Fruit fly (Drosophila melanogaster) whole organism, embryonic: ENCODE measurements around the gene 5-HT2B.
A peak's percentile ranks its signal among the peaks of the same experiment; 100 is the strongest.

Experiments used
- Abd-B ChIP-seq: fragments of 200-800 bp; sonication (Bioruptor generic); optimal IDR thresholded peaks from 2 replicates; lab custom pipeline; 2018; ENCODE audit warnings: missing biosample characterization, mild to moderate bottlenecking, missing genetic modification characterization, moderate library complexity
- BEAF-32 ChIP-seq: fragments of 200-800 bp; sonication (Bioruptor generic); optimal IDR thresholded peaks from 3 replicates; lab custom pipeline; 2017; ENCODE audit warnings: missing biosample characterization, missing genetic modification characterization, mild to moderate bottlenecking, moderate library complexity, missing genetic modification reagents
- CG10366 ChIP-seq: fragments of 200-800 bp; sonication (Bioruptor generic); IDR thresholded peaks from 2 replicates; pipeline ENCODE4 v1.3.6; 2022; ENCODE audit warnings: missing biosample characterization, missing genetic modification characterization
- CG10462 ChIP-seq: fragments of 200-800 bp; sonication (Bioruptor generic); optimal IDR thresholded peaks from 2 replicates; lab custom pipeline; 2016; ENCODE audit warnings: missing biosample characterization, missing genetic modification characterization
- CG11695 ChIP-seq: fragments of 200-800 bp; sonication (Bioruptor generic); IDR thresholded peaks from 3 replicates; pipeline ENCODE4 v1.3.6; 2022; ENCODE audit warnings: missing biosample characterization, missing genetic modification characterization
- CG12219 ChIP-seq: fragments of 200-800 bp; sonication (Bioruptor generic); optimal IDR thresholded peaks from 3 replicates; lab custom pipeline; 2018; ENCODE audit warnings: missing biosample characterization, mild to moderate bottlenecking, missing genetic modification characterization
- CG12769 ChIP-seq: fragments of 200-800 bp; sonication (Bioruptor generic); optimal IDR thresholded peaks from 2 replicates; lab custom pipeline; 2019; ENCODE audit warnings: missing biosample characterization, mild to moderate bottlenecking, missing genetic modification characterization, moderate library complexity
- CG15601 ChIP-seq: fragments of 200-800 bp; sonication (Bioruptor generic); optimal IDR thresholded peaks from 3 replicates; lab custom pipeline; 2019; ENCODE audit warnings: missing biosample characterization, mild to moderate bottlenecking, missing genetic modification characterization, moderate library complexity
- CG18619 ChIP-seq: fragments of 200-800 bp; sonication (Bioruptor generic); optimal IDR thresholded peaks from 3 replicates; lab custom pipeline; 2017; ENCODE audit warnings: missing biosample characterization, mild to moderate bottlenecking, missing genetic modification characterization
- CG31441 ChIP-seq: fragments of 200-800 bp; sonication (Bioruptor generic); IDR thresholded peaks from 2 replicates; pipeline ENCODE4 v1.3.6; 2022; ENCODE audit warnings: missing biosample characterization, missing genetic modification characterization
- CG32532 ChIP-seq: fragments of 200-800 bp; sonication (Bioruptor generic); IDR thresholded peaks from 2 replicates; pipeline ENCODE4 v1.3.6; 2022; ENCODE audit warnings: missing biosample characterization, missing genetic modification characterization
- CG33213 ChIP-seq: fragments of 200-800 bp; sonication (Bioruptor generic); optimal IDR thresholded peaks from 3 replicates; lab custom pipeline; 2016; ENCODE audit warnings: missing biosample characterization, missing genetic modification characterization
- CG3995 ChIP-seq: fragments of 200-800 bp; sonication (Bioruptor generic); optimal IDR thresholded peaks from 3 replicates; lab custom pipeline; 2016; ENCODE audit warnings: missing biosample characterization, missing genetic modification characterization
- CG5180 ChIP-seq: fragments of 200-800 bp; sonication (Bioruptor generic); optimal IDR thresholded peaks from 3 replicates; lab custom pipeline; 2017; ENCODE audit warnings: missing biosample characterization, missing genetic modification characterization, mild to moderate bottlenecking, moderate library complexity, missing genetic modification reagents
- CG8089 ChIP-seq: fragments of 200-800 bp; sonication (Bioruptor generic); optimal IDR thresholded peaks from 3 replicates; lab custom pipeline; 2016; ENCODE audit warnings: missing biosample characterization, missing genetic modification characterization
- CG8388 ChIP-seq: fragments of 200-800 bp; sonication (Bioruptor generic); optimal IDR thresholded peaks from 2 replicates; lab custom pipeline; 2019; ENCODE audit warnings: missing biosample characterization, mild to moderate bottlenecking, missing genetic modification characterization, moderate library complexity
- CG9609 ChIP-seq: fragments of 200-800 bp; sonication (Bioruptor generic); optimal IDR thresholded peaks from 3 replicates; lab custom pipeline; 2016; ENCODE audit warnings: missing biosample characterization, missing genetic modification characterization
- Dek ChIP-seq: fragments of 200-800 bp; sonication (Bioruptor generic); optimal IDR thresholded peaks from 3 replicates; lab custom pipeline; 2019; ENCODE audit warnings: missing biosample characterization, mild to moderate bottlenecking, missing genetic modification characterization, moderate library complexity
- GATAe ChIP-seq: fragments of 200-800 bp; sonication (Bioruptor generic); conservative IDR thresholded peaks from 2 replicates; pipeline ENCODE4 v1.3.6; 2022; ENCODE audit warnings: missing biosample characterization, missing genetic modification characterization
- Gug ChIP-seq: fragments of 200-800 bp; sonication (Bioruptor generic); IDR thresholded peaks from 4 replicates; pipeline ENCODE4 v1.3.6; 2022; ENCODE audit warnings: missing biosample characterization, missing genetic modification characterization
- HLH4C ChIP-seq: fragments of 200-800 bp; sonication (Bioruptor generic); IDR thresholded peaks from 3 replicates; pipeline ENCODE4 v1.3.6; 2022; ENCODE audit warnings: missing biosample characterization, missing genetic modification characterization; ENCODE audit not compliant: partially characterized antibody
- Hand ChIP-seq: fragments of 200-800 bp; sonication (Bioruptor generic); optimal IDR thresholded peaks from 2 replicates; lab custom pipeline; 2017; ENCODE audit warnings: mild to moderate bottlenecking, missing biosample characterization, missing genetic modification reagents, missing genetic modification characterization
- Hr78 ChIP-seq, 2 experiments: fragments of 200-800 bp in 1 of 2; fragments of >200 bp in 1 of 2; sonication (Bioruptor generic) in 1 of 2; optimal IDR thresholded peaks; 2 replicates each; lab custom pipeline; 2017 to 2019; ENCODE audit warnings: missing biosample characterization in 2 of 2, missing genetic modification characterization in 2 of 2, mild to moderate bottlenecking in 1 of 2, moderate library complexity in 1 of 2
- MESR4 ChIP-seq: fragments of 200-800 bp; sonication (Bioruptor generic); optimal IDR thresholded peaks from 2 replicates; lab custom pipeline; 2018; ENCODE audit warnings: missing biosample characterization, mild to moderate bottlenecking, missing genetic modification characterization, moderate library complexity
- PHDP ChIP-seq: fragments of 200-800 bp; sonication (Bioruptor generic); optimal IDR thresholded peaks from 3 replicates; lab custom pipeline; 2018; ENCODE audit warnings: missing biosample characterization, mild to moderate bottlenecking, missing genetic modification characterization, moderate library complexity
- Ptx1 ChIP-seq: fragments of 200-800 bp; sonication (Bioruptor generic); IDR thresholded peaks from 2 replicates; pipeline ENCODE4 v1.3.6; 2022; ENCODE audit warnings: missing biosample characterization, missing genetic modification characterization
- Scr ChIP-seq: fragments of 200-800 bp; sonication (Bioruptor generic); IDR thresholded peaks from 2 replicates; pipeline ENCODE4 v1.3.6; 2022; ENCODE audit warnings: missing biosample characterization, missing genetic modification characterization; ENCODE audit not compliant: partially characterized antibody
- Trl ChIP-seq, 3 experiments: fragments of >200 bp in 2 of 3; fragments of 200-800 bp in 1 of 3; sonication (Bioruptor generic) in 1 of 3; optimal IDR thresholded peaks; 2 replicates in 1 of 3; 3 replicates in 2 of 3; lab custom pipeline; 2016 to 2017; ENCODE audit warnings: missing biosample characterization in 1 of 3, missing genetic modification characterization in 1 of 3
- al ChIP-seq: fragments of 200-800 bp; sonication (Bioruptor generic); IDR thresholded peaks from 2 replicates; pipeline ENCODE4 v1.3.6; 2022; ENCODE audit warnings: missing biosample characterization, missing genetic modification characterization
- bsh ChIP-seq, 2 experiments: fragments of 200-800 bp; sonication (Bioruptor generic); optimal IDR thresholded peaks; 2 replicates each; lab custom pipeline; 2017 to 2018; ENCODE audit warnings: mild to moderate bottlenecking in 2 of 2, missing biosample characterization in 2 of 2, missing genetic modification characterization in 2 of 2, moderate library complexity in 1 of 2
- cas ChIP-seq: fragments of 200-800 bp; sonication (Bioruptor generic); IDR thresholded peaks from 2 replicates; pipeline ENCODE4 v1.3.6; 2022; ENCODE audit warnings: missing biosample characterization, missing genetic modification characterization
- cg ChIP-seq: fragments of 200-800 bp; sonication (Bioruptor generic); optimal IDR thresholded peaks from 3 replicates; lab custom pipeline; 2019; ENCODE audit warnings: missing biosample characterization, mild to moderate bottlenecking, missing genetic modification characterization, moderate library complexity
- chif ChIP-seq, 2 experiments: fragments of 200-800 bp; sonication (Bioruptor generic); optimal IDR thresholded peaks; 3 replicates each; lab custom pipeline; 2016; ENCODE audit warnings: missing biosample characterization in 2 of 2, missing genetic modification characterization in 2 of 2
- corto ChIP-seq: fragments of 200-800 bp; sonication (Bioruptor generic); optimal IDR thresholded peaks from 2 replicates; lab custom pipeline; 2016; ENCODE audit warnings: missing biosample characterization, mild to moderate bottlenecking, missing genetic modification characterization, moderate library complexity
- croc ChIP-seq: fragments of 200-800 bp; sonication (Bioruptor generic); conservative IDR thresholded peaks from 3 replicates; pipeline ENCODE4 v1.3.6; 2022; ENCODE audit warnings: missing biosample characterization, missing genetic modification characterization
- eve ChIP-seq, 2 experiments: fragments of >200 bp; optimal IDR thresholded peaks; 2 replicates each; lab custom pipeline; 2017; ENCODE audit warnings: missing biosample characterization in 2 of 2, missing genetic modification characterization in 2 of 2
- exex ChIP-seq: fragments of 200-800 bp; sonication (Bioruptor generic); optimal IDR thresholded peaks from 4 replicates; lab custom pipeline; 2018; ENCODE audit warnings: missing biosample characterization, mild to moderate bottlenecking, missing genetic modification characterization, moderate library complexity
- gfzf ChIP-seq: fragments of 200-800 bp; sonication (Bioruptor generic); optimal IDR thresholded peaks from 2 replicates; lab custom pipeline; 2016; ENCODE audit warnings: missing biosample characterization, mild to moderate bottlenecking, missing genetic modification characterization, moderate library complexity
- grau ChIP-seq: fragments of 200-800 bp; optimal IDR thresholded peaks from 3 replicates; lab custom pipeline; 2019; ENCODE audit warnings: missing biosample characterization, mild to moderate bottlenecking, missing genetic modification characterization, moderate library complexity
- lilli ChIP-seq: fragments of 200-800 bp; sonication (Bioruptor generic); optimal IDR thresholded peaks from 3 replicates; lab custom pipeline; 2016; ENCODE audit warnings: missing biosample characterization, missing genetic modification characterization
- nmo ChIP-seq: fragments of 200-800 bp; sonication (Bioruptor generic); optimal IDR thresholded peaks from 2 replicates; lab custom pipeline; 2018; ENCODE audit warnings: missing biosample characterization, mild to moderate bottlenecking, missing genetic modification characterization, moderate library complexity
- pb ChIP-seq: fragments of 200-800 bp; sonication (Bioruptor generic); optimal IDR thresholded peaks from 3 replicates; lab custom pipeline; 2016; ENCODE audit warnings: missing biosample characterization, missing genetic modification characterization
- pnt ChIP-seq: fragments of 200-800 bp; sonication (Bioruptor generic); optimal IDR thresholded peaks from 3 replicates; lab custom pipeline; 2016; ENCODE audit warnings: missing biosample characterization, missing genetic modification characterization
- sens-2 ChIP-seq: fragments of 200-800 bp; sonication (Bioruptor generic); IDR thresholded peaks from 2 replicates; pipeline ENCODE4 v1.3.6; 2022; ENCODE audit warnings: missing biosample characterization, missing genetic modification characterization
- toy ChIP-seq: fragments of 200-800 bp; sonication (Bioruptor generic); IDR thresholded peaks from 2 replicates; pipeline ENCODE4 v1.3.6; 2022; ENCODE audit warnings: missing biosample characterization, missing genetic modification characterization
- ttk ChIP-seq: fragments of 200-800 bp; sonication (Bioruptor generic); IDR thresholded peaks from 2 replicates; pipeline ENCODE4 v2.1.2; 2022; ENCODE audit warnings: missing biosample characterization, missing genetic modification characterization
- yki ChIP-seq: fragments of >200 bp; optimal IDR thresholded peaks from 3 replicates; lab custom pipeline; 2018
- zen2 ChIP-seq: fragments of 200-800 bp; sonication (Bioruptor generic); IDR thresholded peaks from 3 replicates; pipeline ENCODE4 v1.3.6; 2022; ENCODE audit warnings: missing biosample characterization, missing genetic modification characterization; ENCODE audit not compliant: partially characterized antibody

The 5-HT2B gene

dm6 chr3R:8663668-8664283 is 85.8 kb downstream of the 5-HT2B start, which contains the start of gene CG8032 (continued):
- peak in 1 of 2 experiments; percentile 38 for TF ChIP-seq bsh (GFP tag; optimal IDR thresholded peaks at IDR 0.05; lab: Kevin White, UChicago)
- TF ChIP-seq PHDP (tag; lab: Kevin White, UChicago): peak; percentile 30
- TF ChIP-seq HLH4C (GFP tag; lab: Robert Waterston, UW): peak; percentile 59; the same call in 2 of the 3 replicates
- peak; percentile 15 for TF ChIP-seq CG8388 (GFP tag; lab: Kevin White, UChicago)
- TF ChIP-seq pnt (GFP tag; lab: Kevin White, UChicago): peak; percentile 34
- 0 out of 2 replicates have a peak, but pooled peaks have one; percentile 19 for TF ChIP-seq al (GFP tag; lab: Robert Waterston, UW)
- TF ChIP-seq eve (GFP tag; optimal IDR thresholded peaks at IDR 0.05; lab: Kevin White, UChicago): no peak
- 0 out of 4 replicates have a peak, but pooled peaks have one; percentile 2 for TF ChIP-seq Gug (GFP tag; lab: Robert Waterston, UW)
- TF ChIP-seq CG8089 (GFP tag; lab: Kevin White, UChicago): no peak
- peak; percentile 59 for TF ChIP-seq CG32532 (GFP tag; lab: Robert Waterston, UW)
- peak; percentile 36; the same call in 1 of the 2 replicates for TF ChIP-seq ttk (GFP tag; lab: Robert Waterston, UW)
- TF ChIP-seq BEAF-32: peak; percentile 81
- TF ChIP-seq corto (GFP tag; lab: Kevin White, UChicago): no peak
- TF ChIP-seq toy: no peak
- no peak for TF ChIP-seq CG5180
- peak; percentile 71 for TF ChIP-seq MESR4 (GFP tag; lab: Kevin White, UChicago)
- TF ChIP-seq Abd-B (GFP tag; lab: Kevin White, UChicago): peak; percentile 29
- TF ChIP-seq CG3995 (GFP tag; lab: Kevin White, UChicago): peak; percentile 70
- TF ChIP-seq CG9609 (GFP tag; lab: Kevin White, UChicago): no peak
- no peak for TF ChIP-seq Dek
- TF ChIP-seq GATAe: no peak
- peak in 1 of 2 experiments; percentile 39 for TF ChIP-seq chif (GFP tag; optimal IDR thresholded peaks at IDR 0.05; lab: Kevin White, UChicago)
- TF ChIP-seq pb (GFP tag; lab: Kevin White, UChicago): no peak
- TF ChIP-seq exex (tag; lab: Kevin White, UChicago): peak; percentile 4
- peak; percentile 39; the same call in 1 of the 2 replicates for TF ChIP-seq CG31441
- TF ChIP-seq CG10462 (GFP tag; lab: Kevin White, UChicago): peak; percentile 37
- TF ChIP-seq CG33213 (GFP tag; lab: Kevin White, UChicago): peak; percentile 55
- peak in 1 of 2 experiments; percentile 11 for TF ChIP-seq Hr78 (GFP tag; optimal IDR thresholded peaks at IDR 0.05; lab: Kevin White, UChicago)
- no peak for TF ChIP-seq sens-2 (GFP tag; lab: Robert Waterston, UW)
- TF ChIP-seq Trl (optimal IDR thresholded peaks at IDR 0.05; lab: Kevin White, UChicago): no peak
- peak; percentile 55 for TF ChIP-seq Trl (GFP tag; optimal IDR thresholded peaks at IDR 0.05; lab: Kevin White, UChicago)
- peak; percentile 41 for TF ChIP-seq CG15601 (tag; lab: Kevin White, UChicago)
- TF ChIP-seq croc: no peak
- TF ChIP-seq lilli: peak; percentile 72
- peak; percentile 50 for TF ChIP-seq grau
- TF ChIP-seq Hand (GFP tag; lab: Kevin White, UChicago): no peak
- TF ChIP-seq zen2 (GFP tag; lab: Robert Waterston, UW): 0 out of 3 replicates have a peak, but pooled peaks have one; percentile 31
- TF ChIP-seq Ptx1 (GFP tag; lab: Robert Waterston, UW): peak; percentile 44
- peak; percentile 77 for TF ChIP-seq Scr
- no peak for TF ChIP-seq cas (GFP tag; lab: Robert Waterston, UW)
- peak; percentile 60 for TF ChIP-seq nmo (GFP tag; lab: Kevin White, UChicago)
- TF ChIP-seq CG18619: peak; percentile 22
- no peak for TF ChIP-seq CG12219 (GFP tag; lab: Kevin White, UChicago)
- no peak for TF ChIP-seq CG11695 (GFP tag; lab: Robert Waterston, UW)
- TF ChIP-seq gfzf (GFP tag; lab: Kevin White, UChicago): peak; percentile 6
- no peak for TF ChIP-seq cg (GFP tag; lab: Kevin White, UChicago)
- no peak for TF ChIP-seq yki
- peak; percentile 51 for TF ChIP-seq CG12769 (tag; lab: Kevin White, UChicago)
- no peak for TF ChIP-seq CG10366
